Worm (Caenorhabditis elegans) whole organism, mixed stage, embryonic: ENCODE measurements around the gene Y44A6B.3.

Source experiments
- ceh-43 ChIP-seq: fragments of 200-800 bp; sonication (Bioruptor generic); optimal IDR thresholded peaks from 2 replicates; lab custom pipeline; 2018; ENCODE audit warnings: mild to moderate bottlenecking, missing genetic modification characterization, moderate library complexity, missing compliant biosample characterization
- elt-3 ChIP-seq: fragments of 150-350 bp; optimal IDR thresholded peaks from 2 replicates; lab custom pipeline; 2014; ENCODE audit warnings: missing biosample characterization, missing genetic modification characterization
- hlh-1 ChIP-seq: fragments of 150-350 bp; optimal IDR thresholded peaks from 2 replicates; lab custom pipeline; 2014; ENCODE audit warnings: missing biosample characterization, missing genetic modification reagents, missing genetic modification characterization
- lsy-2 ChIP-seq: fragments of 150-350 bp; optimal IDR thresholded peaks from 2 replicates; lab custom pipeline; 2014; ENCODE audit warnings: missing biosample characterization, missing genetic modification characterization
- mab-5 ChIP-seq: fragments of 150-350 bp; optimal IDR thresholded peaks from 2 replicates; lab custom pipeline; 2014; ENCODE audit warnings: missing biosample characterization, missing genetic modification characterization
- nhr-237 ChIP-seq: fragments of 150-350 bp; optimal IDR thresholded peaks from 2 replicates; lab custom pipeline; 2014; ENCODE audit warnings: missing biosample characterization, missing genetic modification characterization
- nhr-28 ChIP-seq: fragments of 150-350 bp; optimal IDR thresholded peaks from 2 replicates; lab custom pipeline; 2014; ENCODE audit warnings: missing biosample characterization, missing genetic modification characterization
- pha-4 ChIP-seq: fragments of 150-350 bp; optimal IDR thresholded peaks from 2 replicates; lab custom pipeline; 2018; ENCODE audit warnings: missing biosample characterization, missing genetic modification reagents, missing genetic modification characterization
- unc-39 ChIP-seq: fragments of 150-350 bp; optimal IDR thresholded peaks from 2 replicates; lab custom pipeline; 2014; ENCODE audit warnings: missing biosample characterization, missing genetic modification characterization

- no peak for TF ChIP-seq lsy-2 (tag; lab: Kevin White, UChicago)
- no peak for TF ChIP-seq nhr-237 (tag; lab: Kevin White, UChicago)
- no peak for TF ChIP-seq elt-3 (tag; lab: Kevin White, UChicago)
- TF ChIP-seq mab-5 (tag; lab: Kevin White, UChicago) = no peak
- no peak for TF ChIP-seq unc-39 (tag; lab: Kevin White, UChicago)
- TF ChIP-seq pha-4 (tag; lab: Kevin White, UChicago) = no peak
- no peak for TF ChIP-seq nhr-28 (tag; lab: Kevin White, UChicago)
- no peak for TF ChIP-seq ceh-43 (GFP tag; lab: Kevin White, UChicago)
- no peak for TF ChIP-seq hlh-1 (tag; lab: Kevin White, UChicago)
Observed at ce11 chrV:20645479-20645878, 7.2 kb upstream of the Y44A6B.3 start.
